Worm (Caenorhabditis elegans) whole organism, L3 larva: ENCODE data around the gene tsp-9.

Source experiments
- ceh-9 ChIP-seq: sonication (generic microtip); optimal IDR thresholded peaks from 2 replicates; lab custom pipeline; 2018; ENCODE audit warnings: missing biosample characterization, missing genetic modification characterization
- egl-27 ChIP-seq: sonication (generic microtip); optimal IDR thresholded peaks from 4 replicates; lab custom pipeline; 2017; ENCODE audit warnings: missing biosample characterization, missing genetic modification reagents, missing genetic modification characterization
- nhr-12 ChIP-seq: fragments of 150-350 bp; optimal IDR thresholded peaks from 2 replicates; lab custom pipeline; 2014; ENCODE audit warnings: missing biosample characterization, missing genetic modification characterization
- pha-4 ChIP-seq: fragments of 150-350 bp; optimal IDR thresholded peaks from 2 replicates; lab custom pipeline; 2014; ENCODE audit warnings: missing biosample characterization, missing genetic modification reagents, missing genetic modification characterization
- pqm-1 ChIP-seq: fragments of 150-350 bp; optimal IDR thresholded peaks from 2 replicates; lab custom pipeline; 2017; ENCODE audit warnings: missing biosample characterization, missing genetic modification characterization, inconsistent platforms
- skn-1 ChIP-seq: fragments of 150-350 bp; optimal IDR thresholded peaks from 2 replicates; lab custom pipeline; 2014; ENCODE audit warnings: missing biosample characterization, missing genetic modification characterization
- ztf-11 ChIP-seq: fragments of 150-350 bp; optimal IDR thresholded peaks from 2 replicates; lab custom pipeline; 2014; ENCODE audit warnings: missing biosample characterization, missing genetic modification characterization
- ztf-4 ChIP-seq: fragments of 150-350 bp; optimal IDR thresholded peaks from 2 replicates; lab custom pipeline; 2014; ENCODE audit warnings: missing biosample characterization, missing genetic modification characterization

- TF ChIP-seq ztf-4 (no peak), egl-27 (tag; lab: Kevin White, UChicago) (no peak), nhr-12 (tag; lab: Kevin White, UChicago) (no peak), ztf-11 (tag; lab: Kevin White, UChicago) (no peak), pqm-1 (no peak), skn-1 (tag; lab: Kevin White, UChicago) (no peak), pha-4 (no peak), ceh-9 (no peak)
Measured at ce11 chrX:1270598-1270997, 24.8 kb downstream of the tsp-9 start, which contains the start of gene C25G6.1.
